Fruit fly (Drosophila melanogaster): Measurements from ENCODE around the gene CG34367.

CG34367 gene

DNA sequence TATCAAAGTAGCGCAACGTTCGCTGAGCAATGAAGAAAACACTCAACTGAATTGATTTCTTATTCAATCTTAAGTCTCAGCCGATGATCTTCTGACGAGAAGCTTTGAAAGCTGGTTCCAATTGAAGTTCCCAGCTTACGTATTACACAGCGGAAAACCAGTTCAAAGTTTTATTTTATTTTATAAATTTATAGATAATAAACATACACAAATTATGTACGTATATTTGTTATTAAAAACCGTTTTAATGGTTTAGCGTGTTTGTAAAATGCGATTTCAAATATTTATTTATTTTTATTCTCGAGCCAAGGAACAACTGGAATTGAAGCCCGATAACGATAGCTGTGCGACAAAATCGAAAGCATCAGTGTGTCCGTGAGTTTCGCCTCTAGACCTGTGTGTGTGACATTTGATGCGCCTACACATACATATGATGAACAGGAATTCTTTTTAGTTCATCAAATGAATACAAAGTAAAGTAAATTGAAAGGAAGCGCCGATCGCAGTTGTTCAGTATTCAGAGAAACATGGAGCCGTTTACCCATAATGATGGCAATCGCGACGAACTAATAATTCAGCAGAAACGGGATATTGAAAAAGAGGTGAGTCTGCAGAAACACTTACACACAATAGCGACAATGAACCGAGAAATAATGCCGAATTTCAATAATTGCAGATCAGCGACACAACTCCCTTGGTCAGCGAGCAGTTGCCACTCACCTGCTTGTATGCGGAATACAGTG is 47.0 kb downstream of the CG34367 start, which contains the start of the genes CG5390 and CG4968 (continued):
- TF ChIP-seq fru (optimal IDR thresholded peaks at IDR 0.05) (no peak), fd102C (GFP tag; optimal IDR thresholded peaks at IDR 0.05) (no peak), CG2129 (GFP tag; IDR thresholded peaks at IDR 0.05; ENCODE audit: partially characterized antibody) (no peak), Tbp (GFP tag; optimal IDR thresholded peaks at IDR 0.05) (no peak), Hsf (GFP tag; optimal IDR thresholded peaks at IDR 0.05) (peak; percentile 34), CG15269 (tag; optimal IDR thresholded peaks at IDR 0.05) (peak; percentile 85), wek (GFP tag; optimal IDR thresholded peaks at IDR 0.05) (no peak), ranshi (GFP tag; IDR thresholded peaks at IDR 0.05) (peak; percentile 47; the same call in 1 of the 2 replicates), YL-1 (GFP tag; optimal IDR thresholded peaks at IDR 0.05) (peak; percentile 85), CG17829 (tag; optimal IDR thresholded peaks at IDR 0.05) (peak; percentile 79), CG17186 (GFP tag; optimal IDR thresholded peaks at IDR 0.05) (no peak), lov (optimal IDR thresholded peaks at IDR 0.05) (no peak), lov (GFP tag; IDR thresholded peaks at IDR 0.05) (no peak), Drgx (GFP tag; IDR thresholded peaks at IDR 0.05) (peak; percentile 86), CG8765 (GFP tag; IDR thresholded peaks at IDR 0.05) (no peak), CG1603 (tag; optimal IDR thresholded peaks at IDR 0.05) (peak; percentile 71), Deaf1 (tag; optimal IDR thresholded peaks at IDR 0.05) (no peak), CG7963 (GFP tag; IDR thresholded peaks at IDR 0.05; ENCODE audit: partially characterized antibody) (0 out of 3 replicates have a peak, but pooled peaks have one; percentile 17), emc (GFP tag; optimal IDR thresholded peaks at IDR 0.05) (no peak), zen2 (GFP tag; IDR thresholded peaks at IDR 0.05; ENCODE audit: partially characterized antibody) (no peak; the same call in 2 of the 3 replicates), CG12299 (tag; optimal IDR thresholded peaks at IDR 0.05) (peak; percentile 73), CG7839 (tag; optimal IDR thresholded peaks at IDR 0.05) (no peak), Rfx (GFP tag; IDR thresholded peaks at IDR 0.05) (peak; percentile 72), ssp (GFP tag; IDR thresholded peaks at IDR 0.05) (0 out of 2 replicates have a peak, but pooled peaks have one; percentile 17), CG17361 (GFP tag; IDR thresholded peaks at IDR 0.05) (peak; percentile 62; the same call in 2 of the 3 replicates), Max (GFP tag; optimal IDR thresholded peaks at IDR 0.05) (peak; percentile 50), HmgD (GFP tag; optimal IDR thresholded peaks at IDR 0.05) (no peak), CG12769 (tag; optimal IDR thresholded peaks at IDR 0.05) (no peak), slbo (GFP tag; IDR thresholded peaks at IDR 0.05) (peak; percentile 77), NfI (GFP tag; optimal IDR thresholded peaks at IDR 0.05) (peak; percentile 72), Hand (GFP tag; optimal IDR thresholded peaks at IDR 0.05) (peak; percentile 54), Sox100B (GFP tag; optimal IDR thresholded peaks at IDR 0.05) (peak; percentile 65), hbn (GFP tag; IDR thresholded peaks at IDR 0.05; ENCODE audit: partially characterized antibody) (no peak), Hr39 (optimal IDR thresholded peaks at IDR 0.05) (no peak), vfl (GFP tag; optimal IDR thresholded peaks at IDR 0.05) (peak; percentile 30), pnt (GFP tag; optimal IDR thresholded peaks at IDR 0.05) (no peak), Kr (GFP tag; optimal IDR thresholded peaks at IDR 0.05) (no peak), CG10147 (GFP tag; optimal IDR thresholded peaks at IDR 0.05) (peak; percentile 70), CG16815 (GFP tag; optimal IDR thresholded peaks at IDR 0.05) (peak; percentile 12), zf30C (GFP tag; optimal IDR thresholded peaks at IDR 0.05) (peak; percentile 74), Fer2 (tag; optimal IDR thresholded peaks at IDR 0.05) (peak; percentile 59), fd3F (GFP tag; optimal IDR thresholded peaks at IDR 0.05) (peak; percentile 62), CG9437 (GFP tag; optimal IDR thresholded peaks at IDR 0.05) (peak; percentile 98), CG7987 (GFP tag; optimal IDR thresholded peaks at IDR 0.05) (no peak), jumu (GFP tag; optimal IDR thresholded peaks at IDR 0.05) (no peak), Jarid2 (GFP tag; optimal IDR thresholded peaks at IDR 0.05) (no peak), CrebB (tag; optimal IDR thresholded peaks at IDR 0.05) (peak; percentile 56), D19A (tag; optimal IDR thresholded peaks at IDR 0.05) (no peak), Gsc (GFP tag; IDR thresholded peaks at IDR 0.05) (no peak), stwl (tag; optimal IDR thresholded peaks at IDR 0.05) (peak; percentile 87)

Measured in whole organism, embryonic.